Fruit fly (Drosophila melanogaster) S2 (cell line): ENCODE results near the gene CG14210.
A peak's percentile ranks its signal among the peaks of the same experiment; 100 is the strongest.

Source experiments
- CG8478 ChIP-seq: fragments of >200 bp; optimal IDR thresholded peaks from 2 replicates; lab custom pipeline; 2018
- CTCF ChIP-seq, 2 experiments: fragments of >200 bp; optimal IDR thresholded peaks; 2 replicates each; lab custom pipeline; 2018

CG14210 gene

dm6 chrX:19631365-19631832, 15.4 kb downstream of the CG14210 start:
- TF ChIP-seq CG8478 (lab: Kevin White, UChicago): no peak
- TF ChIP-seq CTCF (optimal IDR thresholded peaks at IDR 0.05; lab: Kevin White, UChicago): no peak

- TF ChIP-seq CG8478 (lab: Kevin White, UChicago) (no peak), CTCF (optimal IDR thresholded peaks at IDR 0.05; lab: Kevin White, UChicago) (no peak)
Observed at dm6 chrX:19637002-19637420, 21.0 kb downstream of the CG14210 start.

dm6 chrX:19637434-19638327, 21.7 kb downstream of the CG14210 start:
- TF ChIP-seq CTCF (optimal IDR thresholded peaks at IDR 0.05; lab: Kevin White, UChicago) (no peak), CG8478 (lab: Kevin White, UChicago) (peak; percentile 53)

- no peak for TF ChIP-seq CG8478 (lab: Kevin White, UChicago)
- peak; percentile 19 to 48 for TF ChIP-seq CTCF (optimal IDR thresholded peaks at IDR 0.05; lab: Kevin White, UChicago)
Observed at dm6 chrX:19638328-19638940, 22.4 kb downstream of the CG14210 start, which contains the start of gene Rcd-1. Gene Rcd-1 (plus strand): TSS chrX:19638767.

dm6 chrX:19640707-19641248, 24.8 kb downstream of the CG14210 start:
- TF ChIP-seq CG8478 (lab: Kevin White, UChicago): no peak
- no peak for TF ChIP-seq CTCF (optimal IDR thresholded peaks at IDR 0.05; lab: Kevin White, UChicago)

- TF ChIP-seq CG8478 (lab: Kevin White, UChicago) (no peak), CTCF (optimal IDR thresholded peaks at IDR 0.05; lab: Kevin White, UChicago) (no peak)
Observed at dm6 chrX:19642819-19643504, 27.0 kb downstream of the CG14210 start, which contains the start of the genes CG12237 and Sec61gamma. Gene CG12237 (minus strand): TSS chrX:19642869. Gene Sec61gamma (plus strand): TSS chrX:19643327.

- TF ChIP-seq CTCF (optimal IDR thresholded peaks at IDR 0.05; lab: Kevin White, UChicago) (no peak), CG8478 (lab: Kevin White, UChicago) (no peak)
Observed at dm6 chrX:19645873-19646541, 30.0 kb downstream of the CG14210 start, which contains the start of gene Arp10. Gene Arp10 (minus strand): TSS chrX:19646176.

- TF ChIP-seq CG8478 (lab: Kevin White, UChicago) (no peak), CTCF (optimal IDR thresholded peaks at IDR 0.05; lab: Kevin White, UChicago) (peak in 1 of 2 experiments; percentile 23)
Observed at dm6 chrX:19651757-19652419, 35.9 kb downstream of the CG14210 start, which contains the start of the genes Ranbp21 and Elys. Gene Ranbp21 (minus strand): TSS chrX:19652269. Gene Elys (plus strand): TSS chrX:19652305.

dm6 chrX:19662583-19663195, 46.7 kb downstream of the CG14210 start:
- TF ChIP-seq CG8478 (lab: Kevin White, UChicago) (no peak), CTCF (optimal IDR thresholded peaks at IDR 0.05; lab: Kevin White, UChicago) (no peak)

- TF ChIP-seq CTCF (optimal IDR thresholded peaks at IDR 0.05; lab: Kevin White, UChicago): no peak
- TF ChIP-seq CG8478 (lab: Kevin White, UChicago): no peak
Observed at dm6 chrX:19663196-19663858, 47.3 kb downstream of the CG14210 start.

dm6 chrX:19663859-19664728, 48.1 kb downstream of the CG14210 start, which contains the start of the genes CG14223 and Ssu72:
Gene CG14223 (minus strand): TSS chrX:19663971.
Gene Ssu72 (plus strand): TSS chrX:19664561.
- TF ChIP-seq CG8478 (lab: Kevin White, UChicago) (no peak), CTCF (optimal IDR thresholded peaks at IDR 0.05; lab: Kevin White, UChicago) (no peak)
